Worm (Caenorhabditis elegans) whole organism, L2 larva: ENCODE data around the gene vha-7.

Source experiments
- R02D3.7 ChIP-seq: fragments of 150-350 bp; optimal IDR thresholded peaks from 2 replicates; lab custom pipeline; 2014; ENCODE audit warnings: missing biosample characterization, missing genetic modification characterization
- dmd-4 ChIP-seq: sonication (generic microtip); optimal IDR thresholded peaks from 2 replicates; lab custom pipeline; 2017; ENCODE audit warnings: missing biosample characterization, missing genetic modification characterization
- egl-27 ChIP-seq: sonication (generic microtip); optimal IDR thresholded peaks from 3 replicates; lab custom pipeline; 2017; ENCODE audit warnings: missing biosample characterization, missing genetic modification reagents, missing genetic modification characterization
- elt-3 ChIP-seq: sonication (generic microtip); optimal IDR thresholded peaks from 2 replicates; lab custom pipeline; 2017; ENCODE audit warnings: missing biosample characterization, missing genetic modification characterization
- nhr-237 ChIP-seq: fragments of 150-350 bp; optimal IDR thresholded peaks from 2 replicates; lab custom pipeline; 2014; ENCODE audit warnings: missing biosample characterization, missing genetic modification characterization
- snpc-4 ChIP-seq: fragments of 150-350 bp; optimal IDR thresholded peaks from 2 replicates; lab custom pipeline; 2014; ENCODE audit warnings: missing biosample characterization, missing genetic modification characterization
- unc-39 ChIP-seq: fragments of 150-350 bp; optimal IDR thresholded peaks from 2 replicates; lab custom pipeline; 2014; ENCODE audit warnings: missing biosample characterization, missing genetic modification characterization
- unc-55 ChIP-seq: fragments of 150-350 bp; sonication (generic microtip); optimal IDR thresholded peaks from 3 replicates; lab custom pipeline; 2014; ENCODE audit warnings: missing biosample characterization, missing genetic modification reagents, missing genetic modification characterization
- unc-62 ChIP-seq: fragments of 150-350 bp; optimal IDR thresholded peaks from 2 replicates; lab custom pipeline; 2014; ENCODE audit warnings: missing biosample characterization, missing genetic modification reagents, missing genetic modification characterization
- ztf-4 ChIP-seq: fragments of 150-350 bp; optimal IDR thresholded peaks from 2 replicates; lab custom pipeline; 2014; ENCODE audit warnings: missing biosample characterization, missing genetic modification characterization

ce11 chrIV:12614624-12615023, 25.6 kb upstream of the vha-7 start, which contains the start of gene efa-6:
- TF ChIP-seq nhr-237 (no peak), egl-27 (no peak), ztf-4 (tag; lab: Kevin White, UChicago) (no peak), snpc-4 (tag; lab: Kevin White, UChicago) (no peak), unc-39 (tag; lab: Kevin White, UChicago) (no peak), dmd-4 (no peak), R02D3.7 (tag; lab: Kevin White, UChicago) (no peak), unc-62 (GFP tag; lab: Kevin White, UChicago) (no peak), unc-55 (GFP tag; lab: Kevin White, UChicago) (no peak), elt-3 (tag; lab: Kevin White, UChicago) (no peak)
